Worm (Caenorhabditis elegans) whole organism, L2 larva: Measurements from ENCODE around the gene nhr-15.

Experiments used
- C34F6.9 ChIP-seq: fragments of 150-350 bp; optimal IDR thresholded peaks from 2 replicates; lab custom pipeline; 2014; ENCODE audit warnings: missing biosample characterization, missing genetic modification characterization
- F13H6.1 ChIP-seq: sonication (generic microtip); optimal IDR thresholded peaks from 2 replicates; lab custom pipeline; 2016; ENCODE audit warnings: missing genetic modification characterization, missing compliant biosample characterization
- Y55F3AM.14 ChIP-seq: fragments of 200-800 bp; sonication (Bioruptor generic); optimal IDR thresholded peaks from 2 replicates; lab custom pipeline; 2018; ENCODE audit warnings: mild to moderate bottlenecking, missing genetic modification characterization, missing compliant biosample characterization
- ZK546.5 ChIP-seq: sonication (generic microtip); optimal IDR thresholded peaks from 2 replicates; lab custom pipeline; 2017; ENCODE audit warnings: missing biosample characterization, missing genetic modification characterization
- alr-1 ChIP-seq: fragments of 150-350 bp; optimal IDR thresholded peaks from 2 replicates; lab custom pipeline; 2014; ENCODE audit warnings: missing biosample characterization, missing genetic modification characterization
- aly-2 ChIP-seq: fragments of 150-350 bp; optimal IDR thresholded peaks from 2 replicates; lab custom pipeline; 2014; ENCODE audit warnings: missing biosample characterization, missing genetic modification characterization
- ama-1 ChIP-seq: fragments of 150-350 bp; optimal IDR thresholded peaks from 2 replicates; lab custom pipeline; 2018; ENCODE audit warnings: inconsistent platforms
- blmp-1 ChIP-seq: sonication (generic microtip); optimal IDR thresholded peaks from 2 replicates; lab custom pipeline; 2017; ENCODE audit warnings: missing genetic modification characterization, mild to moderate bottlenecking, missing compliant biosample characterization, antibody characterized with exemption, moderate library complexity; ENCODE audit not compliant: insufficient read depth
- ceh-16 ChIP-seq: fragments of 150-350 bp; optimal IDR thresholded peaks from 2 replicates; lab custom pipeline; 2014; ENCODE audit warnings: missing biosample characterization, missing genetic modification characterization
- ceh-82 ChIP-seq: fragments of 150-350 bp; optimal IDR thresholded peaks from 2 replicates; lab custom pipeline; 2014; ENCODE audit warnings: missing biosample characterization, missing genetic modification characterization
- crh-2 ChIP-seq: sonication (generic microtip); optimal IDR thresholded peaks from 2 replicates; lab custom pipeline; 2017; ENCODE audit warnings: missing biosample characterization, missing genetic modification characterization
- elt-1 ChIP-seq: fragments of 150-350 bp; optimal IDR thresholded peaks from 2 replicates; lab custom pipeline; 2014; ENCODE audit warnings: missing biosample characterization, missing genetic modification characterization
- elt-3 ChIP-seq: sonication (generic microtip); optimal IDR thresholded peaks from 2 replicates; lab custom pipeline; 2017; ENCODE audit warnings: missing biosample characterization, missing genetic modification characterization
- gmeb-1 ChIP-seq: fragments of 150-350 bp; optimal IDR thresholded peaks from 2 replicates; lab custom pipeline; 2014; ENCODE audit warnings: missing biosample characterization, missing genetic modification characterization
- lin-11 ChIP-seq: fragments of 150-350 bp; sonication (generic microtip); optimal IDR thresholded peaks from 2 replicates; lab custom pipeline; 2014; ENCODE audit warnings: missing biosample characterization, missing genetic modification characterization, inconsistent platforms, mixed read lengths
- lsy-2 ChIP-seq, 2 experiments: fragments of 150-350 bp in 1 of 2; sonication (generic microtip) in 1 of 2; optimal IDR thresholded peaks; 2 replicates each; lab custom pipeline; 2014 to 2017; ENCODE audit warnings: missing biosample characterization in 2 of 2, missing genetic modification characterization in 2 of 2
- mab-5 ChIP-seq: fragments of 150-350 bp; optimal IDR thresholded peaks from 2 replicates; lab custom pipeline; 2014; ENCODE audit warnings: missing biosample characterization, missing genetic modification characterization
- mbf-1 ChIP-seq: sonication (generic microtip); optimal IDR thresholded peaks from 2 replicates; lab custom pipeline; 2017; ENCODE audit warnings: missing biosample characterization, missing genetic modification characterization
- nhr-10 ChIP-seq: sonication (generic microtip); optimal IDR thresholded peaks from 2 replicates; lab custom pipeline; 2017; ENCODE audit warnings: missing biosample characterization, missing genetic modification characterization
- nhr-11 ChIP-seq: fragments of 150-350 bp; optimal IDR thresholded peaks from 2 replicates; lab custom pipeline; 2014; ENCODE audit warnings: missing biosample characterization, missing genetic modification characterization
- nhr-12 ChIP-seq: fragments of 150-350 bp; optimal IDR thresholded peaks from 2 replicates; lab custom pipeline; 2014; ENCODE audit warnings: missing biosample characterization, missing genetic modification characterization
- nhr-21 ChIP-seq: fragments of 150-350 bp; optimal IDR thresholded peaks from 2 replicates; lab custom pipeline; 2014; ENCODE audit warnings: missing biosample characterization, missing genetic modification characterization
- nhr-23 ChIP-seq: fragments of 150-350 bp; optimal IDR thresholded peaks from 2 replicates; lab custom pipeline; 2014; ENCODE audit warnings: missing biosample characterization, missing genetic modification reagents, missing genetic modification characterization
- nhr-237 ChIP-seq: fragments of 150-350 bp; optimal IDR thresholded peaks from 2 replicates; lab custom pipeline; 2014; ENCODE audit warnings: missing biosample characterization, missing genetic modification characterization
- nhr-25 ChIP-seq: fragments of 150-350 bp; sonication (generic microtip); optimal IDR thresholded peaks from 3 replicates; lab custom pipeline; 2014; ENCODE audit warnings: missing biosample characterization, missing genetic modification characterization
- nhr-6 ChIP-seq: fragments of 150-350 bp; optimal IDR thresholded peaks from 2 replicates; lab custom pipeline; 2014; ENCODE audit warnings: missing biosample characterization, missing genetic modification characterization
- nhr-77 ChIP-seq: fragments of 150-350 bp; optimal IDR thresholded peaks from 2 replicates; lab custom pipeline; 2014; ENCODE audit warnings: missing biosample characterization, missing genetic modification characterization
- peb-1 ChIP-seq: fragments of 150-350 bp; optimal IDR thresholded peaks from 2 replicates; lab custom pipeline; 2014; ENCODE audit warnings: missing biosample characterization, missing genetic modification characterization
- skn-1 ChIP-seq: sonication (generic microtip); optimal IDR thresholded peaks from 2 replicates; lab custom pipeline; 2017; ENCODE audit warnings: missing biosample characterization, missing genetic modification characterization
- sma-3 ChIP-seq: sonication (generic microtip); optimal IDR thresholded peaks from 2 replicates; lab custom pipeline; 2016; ENCODE audit warnings: missing genetic modification reagents, missing genetic modification characterization, missing compliant biosample characterization
- sma-9 ChIP-seq, 2 experiments: fragments of 150-350 bp in 1 of 2; sonication (generic microtip) in 1 of 2; optimal IDR thresholded peaks; 2 replicates each; lab custom pipeline; 2014 to 2016; ENCODE audit warnings: missing genetic modification characterization in 2 of 2, mild to moderate bottlenecking in 1 of 2, missing biosample characterization in 1 of 2, missing compliant biosample characterization in 1 of 2, missing genetic modification reagents in 1 of 2, moderate library complexity in 1 of 2
- snpc-4 ChIP-seq: fragments of 150-350 bp; optimal IDR thresholded peaks from 2 replicates; lab custom pipeline; 2014; ENCODE audit warnings: missing biosample characterization, missing genetic modification characterization
- unc-39 ChIP-seq: fragments of 150-350 bp; optimal IDR thresholded peaks from 2 replicates; lab custom pipeline; 2014; ENCODE audit warnings: missing biosample characterization, missing genetic modification characterization
- unc-55 ChIP-seq: fragments of 150-350 bp; sonication (generic microtip); optimal IDR thresholded peaks from 3 replicates; lab custom pipeline; 2014; ENCODE audit warnings: missing biosample characterization, missing genetic modification reagents, missing genetic modification characterization
- zag-1 ChIP-seq: fragments of 150-350 bp; optimal IDR thresholded peaks from 2 replicates; lab custom pipeline; 2014; ENCODE audit warnings: missing biosample characterization, missing genetic modification characterization
- ztf-1 ChIP-seq: fragments of 200-800 bp; sonication (Bioruptor generic); conservative IDR thresholded peaks from 2 replicates; pipeline ENCODE4 v1.3.6; 2022; ENCODE audit warnings: missing genetic modification characterization, missing compliant biosample characterization
- ztf-11 ChIP-seq: sonication (generic microtip); optimal IDR thresholded peaks from 2 replicates; lab custom pipeline; 2017; ENCODE audit warnings: missing biosample characterization, missing genetic modification characterization
- ztf-4 ChIP-seq: fragments of 150-350 bp; optimal IDR thresholded peaks from 2 replicates; lab custom pipeline; 2014; ENCODE audit warnings: missing biosample characterization, missing genetic modification characterization

Gene nhr-15

ce11 chrV:342346-342745, 29.8 kb downstream of the nhr-15 start:
- TF ChIP-seq nhr-6 (tag; lab: Kevin White, UChicago) (no peak), nhr-25 (tag; lab: Kevin White, UChicago) (no peak), elt-3 (tag; lab: Kevin White, UChicago) (no peak), snpc-4 (tag; lab: Kevin White, UChicago) (no peak), nhr-237 (tag; lab: Kevin White, UChicago) (no peak), ztf-4 (tag; lab: Kevin White, UChicago) (no peak), zag-1 (tag; lab: Kevin White, UChicago) (no peak), mbf-1 (tag; lab: Kevin White, UChicago) (no peak), F13H6.1 (no peak), unc-55 (GFP tag; lab: Kevin White, UChicago) (no peak), ama-1 (lab: Kevin White, UChicago) (no peak), lin-11 (tag; lab: Kevin White, UChicago) (no peak), sma-9 (GFP tag; optimal IDR thresholded peaks at IDR 0.05; lab: Kevin White, UChicago) (no peak), sma-9 (tag; optimal IDR thresholded peaks at IDR 0.05; lab: Kevin White, UChicago) (no peak)

DNA sequence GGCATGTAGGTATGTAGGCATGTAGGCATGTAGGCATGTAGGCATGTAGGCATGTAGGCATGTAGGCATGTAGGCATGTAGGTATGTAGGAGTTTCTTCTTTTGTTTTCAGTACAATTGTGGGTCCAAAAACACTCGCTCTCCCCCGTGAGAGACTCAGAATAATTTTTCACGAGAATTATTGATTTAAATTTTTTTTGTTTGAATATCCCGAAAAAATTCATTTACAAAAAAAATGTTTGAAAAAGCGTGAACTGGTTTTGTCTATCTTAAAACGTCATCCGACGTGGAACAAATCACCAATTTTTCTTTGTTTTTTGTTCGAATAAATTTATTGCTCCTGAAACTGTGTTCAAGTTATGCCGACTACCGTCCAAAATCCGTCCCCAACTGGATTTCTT, 30.6 kb downstream of the nhr-15 start, which contains the start of gene wago-10:
Gene wago-10 (plus strand): TSS at position 301 of the 400 bp plus-strand sequence.
- TF ChIP-seq nhr-77 (tag; lab: Kevin White, UChicago) (no peak), nhr-23 (tag; lab: Kevin White, UChicago) (no peak), sma-9 (GFP tag; optimal IDR thresholded peaks at IDR 0.05; lab: Kevin White, UChicago) (no peak), sma-9 (tag; optimal IDR thresholded peaks at IDR 0.05; lab: Kevin White, UChicago) (no peak), F13H6.1 (no peak), nhr-21 (tag; lab: Kevin White, UChicago) (no peak), zag-1 (tag; lab: Kevin White, UChicago) (no peak), skn-1 (tag; lab: Kevin White, UChicago) (no peak), unc-39 (tag; lab: Kevin White, UChicago) (no peak), gmeb-1 (tag; lab: Kevin White, UChicago) (no peak), ceh-16 (tag; lab: Kevin White, UChicago) (no peak), aly-2 (no peak), peb-1 (tag; lab: Kevin White, UChicago) (no peak), elt-1 (tag; lab: Kevin White, UChicago) (no peak), mbf-1 (tag; lab: Kevin White, UChicago) (no peak), ztf-4 (tag; lab: Kevin White, UChicago) (no peak), ztf-1 (GFP tag; lab: Robert Waterston, UW) (no peak), nhr-10 (tag; lab: Kevin White, UChicago) (no peak), nhr-12 (tag; lab: Kevin White, UChicago) (no peak), nhr-11 (tag; lab: Kevin White, UChicago) (no peak), nhr-25 (tag; lab: Kevin White, UChicago) (no peak)

DNA sequence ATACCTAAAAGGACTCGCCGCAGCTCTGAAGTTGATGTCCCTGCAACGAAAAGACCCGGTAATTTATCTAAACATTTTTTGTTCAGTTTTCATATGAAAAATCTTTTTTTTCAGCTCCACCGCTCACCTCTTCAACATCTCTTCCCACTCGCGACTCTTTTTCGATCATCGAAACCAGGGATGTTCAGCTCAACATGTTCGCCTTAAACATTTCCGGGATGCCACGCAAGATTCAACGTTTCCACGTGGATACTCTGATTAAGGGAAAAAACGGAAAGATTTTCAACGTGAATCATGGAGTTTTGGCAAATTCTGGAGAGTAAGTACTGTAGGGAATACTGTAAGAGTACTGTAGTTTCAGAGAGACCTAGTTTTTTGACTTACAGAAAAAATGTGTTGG, 31.0 kb downstream of the nhr-15 start:
- TF ChIP-seq blmp-1 (tag; lab: Kevin White, UChicago) (no peak), mab-5 (tag; lab: Kevin White, UChicago) (no peak), unc-55 (GFP tag; lab: Kevin White, UChicago) (no peak), alr-1 (no peak), elt-1 (tag; lab: Kevin White, UChicago) (no peak), nhr-237 (tag; lab: Kevin White, UChicago) (no peak), Y55F3AM.14 (no peak), nhr-23 (tag; lab: Kevin White, UChicago) (no peak), ztf-1 (GFP tag; lab: Robert Waterston, UW) (no peak), C34F6.9 (tag; lab: Kevin White, UChicago) (no peak), crh-2 (no peak), ama-1 (lab: Kevin White, UChicago) (no peak)

ce11 chrV:346005-346404, 33.5 kb downstream of the nhr-15 start:
- no peak for TF ChIP-seq ZK546.5 (tag; lab: Kevin White, UChicago)
- TF ChIP-seq lin-11 (tag; lab: Kevin White, UChicago): no peak
- TF ChIP-seq ztf-11 (tag; lab: Kevin White, UChicago): no peak
- no peak for TF ChIP-seq unc-55 (GFP tag; lab: Kevin White, UChicago)
- no peak for TF ChIP-seq alr-1
- TF ChIP-seq ztf-4 (tag; lab: Kevin White, UChicago): no peak
- TF ChIP-seq nhr-6 (tag; lab: Kevin White, UChicago): no peak
- TF ChIP-seq zag-1 (tag; lab: Kevin White, UChicago): no peak
- TF ChIP-seq crh-2: no peak
- TF ChIP-seq ceh-82 (tag; lab: Kevin White, UChicago): no peak
- TF ChIP-seq nhr-10 (tag; lab: Kevin White, UChicago): no peak
- TF ChIP-seq aly-2: no peak
- no peak for TF ChIP-seq sma-9 (GFP tag; optimal IDR thresholded peaks at IDR 0.05; lab: Kevin White, UChicago)
- no peak for TF ChIP-seq sma-9 (tag; optimal IDR thresholded peaks at IDR 0.05; lab: Kevin White, UChicago)
- no peak for TF ChIP-seq unc-39 (tag; lab: Kevin White, UChicago)
- TF ChIP-seq gmeb-1 (tag; lab: Kevin White, UChicago): no peak
- no peak for TF ChIP-seq mab-5 (tag; lab: Kevin White, UChicago)
- no peak for TF ChIP-seq sma-3
- no peak for TF ChIP-seq lsy-2 (tag; optimal IDR thresholded peaks at IDR 0.05; lab: Kevin White, UChicago)
- no peak for TF ChIP-seq nhr-11 (tag; lab: Kevin White, UChicago)
- TF ChIP-seq elt-1 (tag; lab: Kevin White, UChicago): no peak
